Worm (Caenorhabditis elegans): ENCODE measurements around the gene pas-6.

The pas-6 gene

ce11 chrV:5558590-5558989, 25.6 kb downstream of the pas-6 start, which contains the start of gene glb-5:
Gene glb-5 (plus strand): TSS chrV:5558890.
- TF ChIP-seq nhr-237 (tag; optimal IDR thresholded peaks at IDR 0.05), result no peak
- no peak for TF ChIP-seq lin-13 (GFP tag; optimal IDR thresholded peaks at IDR 0.05)
- no peak for TF ChIP-seq vab-15 (tag; optimal IDR thresholded peaks at IDR 0.05)
- TF ChIP-seq swsn-7 (tag; optimal IDR thresholded peaks at IDR 0.05), result no peak
- no peak for TF ChIP-seq irx-1 (tag; optimal IDR thresholded peaks at IDR 0.05)
- TF ChIP-seq ceh-90 (tag; optimal IDR thresholded peaks at IDR 0.05), result no peak
- no peak for TF ChIP-seq hpl-2 (GFP tag; optimal IDR thresholded peaks at IDR 0.05)
- no peak for TF ChIP-seq lir-3 (tag; optimal IDR thresholded peaks at IDR 0.05; ENCODE audit: poor library complexity)
- no peak for TF ChIP-seq elt-2 (tag; optimal IDR thresholded peaks at IDR 0.05)
- TF ChIP-seq nhr-12 (tag; optimal IDR thresholded peaks at IDR 0.05), result no peak

- TF ChIP-seq egl-27 (tag; optimal IDR thresholded peaks at IDR 0.05) (no peak), ceh-90 (tag; optimal IDR thresholded peaks at IDR 0.05) (no peak), aha-1 (tag; optimal IDR thresholded peaks at IDR 0.05) (no peak), rnt-1 (tag; optimal IDR thresholded peaks at IDR 0.05) (no peak), sox-4 (tag; optimal IDR thresholded peaks at IDR 0.05) (no peak), ceh-8 (GFP tag; optimal IDR thresholded peaks at IDR 0.05) (no peak), zag-1 (tag; optimal IDR thresholded peaks at IDR 0.05) (no peak), nhr-237 (tag; optimal IDR thresholded peaks at IDR 0.05) (no peak), lin-14 (GFP tag; optimal IDR thresholded peaks at IDR 0.05) (no peak), hpl-2 (GFP tag; optimal IDR thresholded peaks at IDR 0.05) (no peak), fkh-8 (tag; optimal IDR thresholded peaks at IDR 0.05) (no peak)
Measured at ce11 chrV:5548497-5548896, 35.6 kb downstream of the pas-6 start.

ce11 chrV:5548051-5548450, 36.1 kb downstream of the pas-6 start, which contains the start of gene ugt-48:
Gene ugt-48 (minus strand): TSS chrV:5548062.
- TF ChIP-seq snpc-4 (tag; optimal IDR thresholded peaks at IDR 0.05), result no peak
- no peak for TF ChIP-seq snu-23 (GFP tag; optimal IDR thresholded peaks at IDR 0.05)
- no peak for TF ChIP-seq C34B4.2 (tag; optimal IDR thresholded peaks at IDR 0.05)
- no peak for TF ChIP-seq unc-98 (GFP tag; IDR thresholded peaks at IDR 0.05)
- TF ChIP-seq lir-3 (tag; optimal IDR thresholded peaks at IDR 0.05; ENCODE audit: poor library complexity), result no peak
- TF ChIP-seq mdl-1 (tag; optimal IDR thresholded peaks at IDR 0.05), result no peak
- no peak for TF ChIP-seq ztf-11 (tag; optimal IDR thresholded peaks at IDR 0.05)
- no peak for TF ChIP-seq unc-86 (tag; optimal IDR thresholded peaks at IDR 0.05)
- TF ChIP-seq ces-1 (GFP tag; optimal IDR thresholded peaks at IDR 0.05), result no peak
- TF ChIP-seq egl-27 (tag; optimal IDR thresholded peaks at IDR 0.05), result no peak
- TF ChIP-seq ceh-8 (GFP tag; optimal IDR thresholded peaks at IDR 0.05), result no peak
- no peak for TF ChIP-seq nhr-12 (tag; optimal IDR thresholded peaks at IDR 0.05)
- no peak for TF ChIP-seq lin-15B (tag; optimal IDR thresholded peaks at IDR 0.05)
- TF ChIP-seq efl-1 (optimal IDR thresholded peaks at IDR 0.05), result no peak
- no peak for TF ChIP-seq efl-1 (GFP tag; optimal IDR thresholded peaks at IDR 0.05 in 1 of 2)
- no peak for TF ChIP-seq nhr-85 (tag)
- TF ChIP-seq fos-1 (tag; optimal IDR thresholded peaks at IDR 0.05), result no peak

- TF ChIP-seq pqm-1 (tag; optimal IDR thresholded peaks at IDR 0.05), result no peak
- no peak for TF ChIP-seq lin-13 (GFP tag; optimal IDR thresholded peaks at IDR 0.05)
- no peak for TF ChIP-seq hlh-17 (GFP tag; optimal IDR thresholded peaks at IDR 0.05; ENCODE audit: borderline replicate concordance)
- TF ChIP-seq unc-62 (GFP tag; optimal IDR thresholded peaks at IDR 0.05), result no peak
- TF ChIP-seq rnt-1 (tag; optimal IDR thresholded peaks at IDR 0.05), result no peak
- no peak for TF ChIP-seq lin-15B (tag; optimal IDR thresholded peaks at IDR 0.05)
- TF ChIP-seq jun-1 (tag; optimal IDR thresholded peaks at IDR 0.05), result no peak
- TF ChIP-seq snpc-4 (tag; optimal IDR thresholded peaks at IDR 0.05), result no peak
- TF ChIP-seq fos-1 (tag; optimal IDR thresholded peaks at IDR 0.05), result no peak
- TF ChIP-seq nhr-237 (tag; optimal IDR thresholded peaks at IDR 0.05), result no peak
- TF ChIP-seq elt-2 (tag; optimal IDR thresholded peaks at IDR 0.05), result no peak
- no peak for TF ChIP-seq fkh-4 (tag; optimal IDR thresholded peaks at IDR 0.05; ENCODE audit: borderline replicate concordance)
- no peak for TF ChIP-seq egl-27 (tag; optimal IDR thresholded peaks at IDR 0.05)
Measured at ce11 chrV:5538500-5538899, 45.6 kb downstream of the pas-6 start, which contains the start of gene cft-1. Gene cft-1 (plus strand): TSS chrV:5538800.
